Worm (Caenorhabditis elegans): ENCODE measurements around the gene F52E10.2.
A peak's percentile ranks its signal among the peaks of the same experiment; 100 is the strongest.

Gene F52E10.2

DNA sequence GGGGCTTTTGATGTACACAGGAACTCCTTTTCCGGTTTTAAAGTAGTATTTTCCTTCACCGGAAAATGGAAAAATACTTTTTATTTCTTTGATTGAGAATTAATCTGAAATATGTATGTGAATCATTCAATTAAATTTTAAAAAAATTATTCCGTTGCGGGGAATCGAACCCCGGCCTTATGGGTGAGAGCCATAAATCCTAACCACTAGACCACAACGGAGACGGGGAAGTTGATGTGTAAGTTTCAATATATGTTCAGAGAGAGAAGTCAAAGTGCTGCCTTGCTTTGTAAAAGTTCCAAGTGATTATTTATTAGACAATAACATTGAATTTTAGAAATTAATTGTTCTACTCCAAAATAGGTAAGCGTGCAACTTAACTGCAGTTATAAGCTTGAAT lies 11.9 kb downstream of the F52E10.2 start (continued):
- peak in 1 of 3 experiments; percentile 22 for TF ChIP-seq elt-3 (tag; optimal IDR thresholded peaks at IDR 0.05)
- TF ChIP-seq eor-1 (tag; optimal IDR thresholded peaks at IDR 0.05): no peak
- TF ChIP-seq lsy-12 (tag; optimal IDR thresholded peaks at IDR 0.05): no peak
- TF ChIP-seq nhr-25 (tag; optimal IDR thresholded peaks at IDR 0.05): no peak
- peak; percentile 7 for TF ChIP-seq elt-2 (tag; optimal IDR thresholded peaks at IDR 0.05)
- peak; percentile 6 for TF ChIP-seq nhr-23 (tag; optimal IDR thresholded peaks at IDR 0.05)
- no peak for TF ChIP-seq pqm-1 (tag; optimal IDR thresholded peaks at IDR 0.05)
- TF ChIP-seq mml-1 (tag; optimal IDR thresholded peaks at IDR 0.05): no peak
- TF ChIP-seq zag-1 (tag; optimal IDR thresholded peaks at IDR 0.05): no peak
- peak; percentile 10 for TF ChIP-seq jun-1 (tag; optimal IDR thresholded peaks at IDR 0.05)
- no peak for TF ChIP-seq ama-1 (optimal IDR thresholded peaks at IDR 0.05)
- TF ChIP-seq ceh-82 (tag; optimal IDR thresholded peaks at IDR 0.05): no peak

DNA sequence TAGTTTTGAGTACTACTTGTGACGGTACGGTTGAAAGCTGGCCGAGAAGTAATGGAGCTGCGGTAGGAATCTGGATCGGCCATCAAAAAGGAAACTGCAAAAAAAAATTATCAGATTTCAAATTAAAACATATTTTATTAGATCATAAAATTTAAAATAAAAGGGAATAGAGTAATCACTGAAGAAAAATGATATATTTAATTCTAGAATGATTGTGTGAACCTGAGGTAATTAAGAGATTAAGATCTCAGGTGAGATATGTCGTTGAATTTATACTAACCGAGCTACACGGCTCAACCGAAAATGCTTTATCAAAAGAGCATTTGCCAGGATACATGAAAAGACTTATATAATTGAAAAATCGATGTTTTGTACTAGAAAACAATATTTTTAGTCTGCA lies 13.0 kb downstream of the F52E10.2 start, which contains the start of gene ifa-3:
Gene ifa-3 (minus strand): TSS at position 101 of the 400 bp plus-strand sequence.
- TF ChIP-seq mml-1 (tag; optimal IDR thresholded peaks at IDR 0.05) (no peak), nhr-237 (tag; optimal IDR thresholded peaks at IDR 0.05) (no peak), elt-1 (tag; optimal IDR thresholded peaks at IDR 0.05) (no peak), fos-1 (tag; optimal IDR thresholded peaks at IDR 0.05) (no peak), skn-1 (tag; optimal IDR thresholded peaks at IDR 0.05) (no peak), tbx-2 (tag; optimal IDR thresholded peaks at IDR 0.05) (no peak), egl-5 (tag; optimal IDR thresholded peaks at IDR 0.05) (no peak), sea-2 (GFP tag; optimal IDR thresholded peaks at IDR 0.05) (no peak), ceh-82 (tag; optimal IDR thresholded peaks at IDR 0.05) (no peak), hmg-11 (tag; optimal IDR thresholded peaks at IDR 0.05) (no peak), lsy-12 (tag; optimal IDR thresholded peaks at IDR 0.05) (no peak), egl-27 (tag; optimal IDR thresholded peaks at IDR 0.05) (no peak), snpc-4 (tag; optimal IDR thresholded peaks at IDR 0.05) (no peak), nhr-25 (tag; optimal IDR thresholded peaks at IDR 0.05) (no peak), jun-1 (tag; optimal IDR thresholded peaks at IDR 0.05) (no peak), nhr-77 (tag; optimal IDR thresholded peaks at IDR 0.05) (no peak), unc-62 (GFP tag; optimal IDR thresholded peaks at IDR 0.05) (no peak), nhr-67 (tag; optimal IDR thresholded peaks at IDR 0.05) (no peak), mdl-1 (tag; optimal IDR thresholded peaks at IDR 0.05) (no peak), ztf-4 (tag; optimal IDR thresholded peaks at IDR 0.05) (no peak)

DNA sequence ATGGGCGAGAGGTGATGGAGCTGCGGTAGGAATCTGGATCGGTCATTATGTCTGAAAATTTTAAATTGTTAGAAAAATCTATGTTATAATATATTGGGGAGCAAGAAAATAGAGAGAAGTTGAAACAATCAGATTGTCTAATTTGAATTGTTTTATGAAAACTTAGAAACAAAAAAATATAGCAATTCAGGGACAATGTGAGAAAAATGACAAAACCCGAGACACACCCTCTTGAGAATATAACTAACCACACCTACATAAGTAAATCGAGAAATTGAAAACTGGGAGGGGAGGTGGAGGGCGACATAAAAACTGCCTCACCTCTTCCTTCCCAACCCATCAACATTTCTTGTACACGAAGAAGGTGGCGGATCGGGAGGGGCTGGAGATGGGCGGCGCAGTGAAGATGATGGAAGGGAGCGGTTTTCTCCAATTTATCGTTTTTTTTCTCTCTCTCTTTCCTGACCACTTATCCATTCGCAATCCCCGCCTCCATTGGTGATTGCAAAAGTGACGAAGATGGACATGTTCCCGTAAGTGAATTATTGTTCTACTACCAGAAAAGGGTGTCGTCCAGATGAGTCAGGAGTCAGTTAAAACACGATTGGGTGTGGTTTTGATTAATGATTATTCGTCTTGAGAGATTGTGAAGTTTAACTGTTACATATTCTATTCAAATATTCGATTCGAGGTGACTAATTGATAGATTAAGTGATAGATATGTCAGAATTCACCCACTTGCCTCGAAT lies 17.2 kb downstream of the F52E10.2 start, which contains the start of gene mua-6:
Gene mua-6 (minus strand): TSS at position 51 of the 749 bp plus-strand sequence.
- no peak for TF ChIP-seq nfya-1 (tag; optimal IDR thresholded peaks at IDR 0.05; ENCODE audit: insufficient read depth)
- TF ChIP-seq nhr-43 (tag; optimal IDR thresholded peaks at IDR 0.05; ENCODE audit: poor library complexity, severe bottlenecking): peak; percentile 3
- no peak for TF ChIP-seq tbx-2 (tag; optimal IDR thresholded peaks at IDR 0.05)
- no peak for TF ChIP-seq ztf-4 (tag; optimal IDR thresholded peaks at IDR 0.05)
- TF ChIP-seq jun-1 (tag; optimal IDR thresholded peaks at IDR 0.05): no peak
- TF ChIP-seq nhr-23 (tag; optimal IDR thresholded peaks at IDR 0.05): no peak
- TF ChIP-seq mml-1 (tag; optimal IDR thresholded peaks at IDR 0.05): no peak

DNA sequence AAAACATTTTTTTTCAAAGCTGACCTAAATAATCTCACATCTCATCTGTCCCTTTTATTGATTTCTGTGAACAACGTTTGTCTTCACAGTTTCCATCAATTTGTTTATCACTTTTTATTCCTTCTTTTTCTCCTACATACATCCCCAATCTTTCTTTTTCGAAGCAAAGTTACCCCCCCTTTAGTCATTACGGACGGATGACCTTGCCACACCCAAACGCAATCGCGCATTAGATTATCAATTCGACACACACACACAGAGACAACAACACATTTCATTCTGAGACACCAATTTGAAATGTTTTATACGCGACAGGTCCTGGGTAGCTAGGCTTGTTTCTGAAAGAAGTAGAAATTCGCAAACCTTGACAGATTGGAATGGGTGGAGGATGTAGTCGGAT lies 19.7 kb downstream of the F52E10.2 start:
- TF ChIP-seq nhr-25 (tag; optimal IDR thresholded peaks at IDR 0.05) (peak; percentile 62), zag-1 (tag; optimal IDR thresholded peaks at IDR 0.05) (no peak)

DNA sequence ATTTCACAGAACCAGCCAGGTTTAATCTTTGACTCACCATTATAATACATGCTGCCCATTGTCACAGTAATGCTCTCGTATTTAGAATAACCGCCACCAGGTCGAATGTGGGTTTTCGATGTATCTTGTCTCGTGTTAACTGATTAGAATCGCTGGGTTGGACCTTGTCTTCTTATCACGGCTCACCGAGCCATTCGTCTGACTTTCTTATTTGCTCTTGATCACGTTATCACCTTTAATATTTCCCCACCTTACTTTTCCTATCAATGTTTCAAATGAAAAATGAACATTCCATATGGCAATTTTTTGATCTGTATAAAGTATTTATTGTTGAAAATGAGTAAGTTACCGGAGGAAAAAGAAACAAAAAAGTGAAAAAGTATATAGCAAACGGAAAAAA lies 21.0 kb downstream of the F52E10.2 start, which contains the start of gene sgk-1:
Gene sgk-1 (minus strand): TSS at position 130 of the 400 bp plus-strand sequence.
- TF ChIP-seq nhr-67 (tag; optimal IDR thresholded peaks at IDR 0.05) (no peak), pqm-1 (tag; optimal IDR thresholded peaks at IDR 0.05) (peak; percentile 75), ceh-16 (tag; optimal IDR thresholded peaks at IDR 0.05) (no peak), elt-2 (tag; optimal IDR thresholded peaks at IDR 0.05) (peak; percentile 79)

DNA sequence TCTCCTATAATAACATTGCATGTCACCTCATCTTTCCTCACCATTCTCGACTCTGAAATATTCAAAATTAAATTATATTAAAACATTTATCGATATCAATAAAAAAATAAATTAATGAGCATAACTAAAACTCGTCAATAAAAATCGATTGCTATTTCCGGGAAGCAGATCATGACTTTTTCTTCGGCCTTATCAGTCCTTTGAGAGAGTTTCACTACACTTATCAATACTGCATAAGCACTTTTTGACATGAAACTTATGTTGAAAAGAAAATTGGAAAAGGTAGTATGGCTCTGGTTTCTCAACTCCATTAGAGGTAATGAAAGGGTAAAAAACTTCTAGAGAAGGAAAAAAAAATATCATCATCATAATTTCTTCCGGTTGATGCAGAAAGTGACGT lies 22.9 kb downstream of the F52E10.2 start:
- TF ChIP-seq pha-4 (tag; optimal IDR thresholded peaks at IDR 0.05): peak; percentile 19
- no peak for TF ChIP-seq lsy-12 (tag; optimal IDR thresholded peaks at IDR 0.05)
- TF ChIP-seq lin-39 (tag; optimal IDR thresholded peaks at IDR 0.05): no peak
- peak; percentile 83 for TF ChIP-seq elt-2 (tag; optimal IDR thresholded peaks at IDR 0.05)
- no peak for TF ChIP-seq nhr-25 (tag; optimal IDR thresholded peaks at IDR 0.05)
- no peak for TF ChIP-seq egl-5 (tag; optimal IDR thresholded peaks at IDR 0.05)
- no peak for TF ChIP-seq fos-1 (tag; optimal IDR thresholded peaks at IDR 0.05)
- no peak for TF ChIP-seq R02D3.7 (tag; optimal IDR thresholded peaks at IDR 0.05)
- TF ChIP-seq elt-1 (tag; optimal IDR thresholded peaks at IDR 0.05): no peak
- peak; percentile 70 for TF ChIP-seq pqm-1 (tag; optimal IDR thresholded peaks at IDR 0.05)
- no peak for TF ChIP-seq zag-1 (tag; optimal IDR thresholded peaks at IDR 0.05)
- TF ChIP-seq aly-2 (tag; optimal IDR thresholded peaks at IDR 0.05): no peak
- no peak for TF ChIP-seq ztf-11 (tag; optimal IDR thresholded peaks at IDR 0.05)
- no peak for TF ChIP-seq ceh-16 (tag; optimal IDR thresholded peaks at IDR 0.05)
